Worm (Caenorhabditis elegans): Measurements from ENCODE around the gene F54F2.9.
A peak's percentile ranks its signal among the peaks of the same experiment; 100 is the strongest.

The F54F2.9 gene

DNA sequence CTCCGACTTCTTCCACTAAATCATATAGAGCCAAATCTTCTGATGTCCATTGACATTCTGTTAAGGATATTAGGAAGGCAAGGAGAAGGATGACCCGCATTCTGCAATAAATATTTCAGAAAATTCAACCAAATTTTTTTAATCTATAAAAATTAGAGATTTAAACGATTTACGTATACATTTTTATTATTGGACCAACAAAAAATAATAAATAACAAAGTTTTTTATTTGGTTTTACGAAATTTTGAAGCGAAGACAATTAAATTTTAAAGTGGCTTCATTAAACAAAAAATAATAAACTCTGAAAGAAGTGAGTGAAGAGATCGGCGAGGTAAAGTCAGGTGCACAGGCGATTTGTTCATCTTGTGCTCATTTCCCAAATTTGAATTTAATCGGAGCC is at the start of gene F54F2.9:
Gene F54F2.9, minus strand, starts transcription at position 101 of the 400 bp plus-strand sequence.
- TF ChIP-seq tab-1 (GFP tag; IDR thresholded peaks at IDR 0.05) (no peak), T22C8.4 (GFP tag; IDR thresholded peaks at IDR 0.05) (no peak), klf-2 (GFP tag; conservative IDR thresholded peaks at IDR 0.05) (no peak), flt-1 (GFP tag; IDR thresholded peaks at IDR 0.05) (no peak), med-1 (GFP tag; optimal IDR thresholded peaks at IDR 0.05; ENCODE audit: insufficient read depth) (no peak), cog-1 (tag; optimal IDR thresholded peaks at IDR 0.05) (no peak), ref-1 (GFP tag; conservative IDR thresholded peaks at IDR 0.05) (no peak), ztf-29 (GFP tag; IDR thresholded peaks at IDR 0.05) (no peak), ztf-23 (GFP tag; IDR thresholded peaks at IDR 0.05) (no peak)

DNA sequence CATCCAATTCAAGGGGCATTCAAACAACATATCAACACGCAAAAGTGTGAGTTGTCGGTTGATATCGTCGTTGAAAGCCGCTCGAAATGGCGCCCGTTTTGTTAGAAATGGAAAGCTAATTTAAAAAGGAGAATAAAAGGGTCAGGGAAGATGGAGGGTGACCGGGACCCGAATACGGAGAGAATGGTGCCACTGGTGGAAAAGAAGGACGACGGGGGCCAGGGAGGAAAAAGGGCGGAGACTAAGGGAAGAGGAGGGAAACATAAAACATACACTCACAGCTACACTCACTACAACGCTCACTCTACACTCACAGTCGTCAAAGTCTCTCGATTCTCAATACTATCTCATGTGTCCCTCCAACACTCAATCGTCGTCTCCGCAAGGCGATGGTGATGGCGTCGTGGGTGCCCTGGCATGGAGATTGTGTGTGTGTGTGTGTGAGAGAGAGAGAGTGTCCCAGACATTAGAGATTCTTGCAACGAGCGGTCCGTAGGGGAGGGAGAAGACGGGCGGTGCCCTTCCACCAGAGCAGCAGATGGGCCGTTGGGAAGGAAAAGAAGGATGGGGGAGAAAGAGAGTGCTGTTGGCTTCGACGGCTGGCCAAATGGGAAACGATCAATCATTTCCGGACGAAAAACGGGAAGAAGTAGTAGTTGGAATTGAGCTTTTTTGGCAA is 47.1 kb upstream of the F54F2.9 start:
- TF ChIP-seq med-1 (GFP tag; optimal IDR thresholded peaks at IDR 0.05; ENCODE audit: insufficient read depth) (no peak), ztf-23 (GFP tag; IDR thresholded peaks at IDR 0.05) (peak; percentile 56; the same call in 1 of the 2 replicates), klf-2 (GFP tag; conservative IDR thresholded peaks at IDR 0.05) (no peak), T22C8.4 (GFP tag; IDR thresholded peaks at IDR 0.05) (no peak), ref-1 (GFP tag; conservative IDR thresholded peaks at IDR 0.05) (no peak), tab-1 (GFP tag; IDR thresholded peaks at IDR 0.05) (0 out of 2 replicates have a peak, but pooled peaks have one; percentile 61), cog-1 (tag; optimal IDR thresholded peaks at IDR 0.05) (peak; percentile 85), ztf-29 (GFP tag; IDR thresholded peaks at IDR 0.05) (no peak), flt-1 (GFP tag; IDR thresholded peaks at IDR 0.05) (peak; percentile 65; the same call in 1 of the 2 replicates)

DNA sequence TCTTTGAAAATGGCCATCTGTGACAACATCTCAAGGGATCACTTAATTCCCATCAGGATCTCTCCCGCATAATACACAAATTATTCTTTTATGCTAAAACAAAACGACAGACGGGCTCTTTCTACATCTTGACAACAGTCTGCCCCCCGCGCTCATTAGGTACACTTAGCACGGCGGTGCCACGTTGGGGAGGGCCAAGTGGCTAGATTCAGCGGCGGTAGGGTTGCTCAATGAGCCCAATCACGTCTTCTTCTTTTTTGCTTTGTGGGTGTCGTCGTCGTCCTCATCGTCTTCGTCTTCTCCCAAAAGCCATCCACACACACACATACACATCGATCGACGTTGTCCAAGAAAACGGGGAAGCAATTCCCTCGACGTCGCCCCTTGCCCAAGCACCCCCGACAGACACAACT is 46.0 kb upstream of the F54F2.9 start:
- TF ChIP-seq med-1 (GFP tag; optimal IDR thresholded peaks at IDR 0.05; ENCODE audit: insufficient read depth) (no peak), flt-1 (GFP tag; IDR thresholded peaks at IDR 0.05) (0 out of 2 replicates have a peak, but pooled peaks have one; percentile 41), ztf-29 (GFP tag; IDR thresholded peaks at IDR 0.05) (no peak), cog-1 (tag; optimal IDR thresholded peaks at IDR 0.05) (peak; percentile 1), T22C8.4 (GFP tag; IDR thresholded peaks at IDR 0.05) (peak; percentile 58; the same call in 1 of the 2 replicates)

DNA sequence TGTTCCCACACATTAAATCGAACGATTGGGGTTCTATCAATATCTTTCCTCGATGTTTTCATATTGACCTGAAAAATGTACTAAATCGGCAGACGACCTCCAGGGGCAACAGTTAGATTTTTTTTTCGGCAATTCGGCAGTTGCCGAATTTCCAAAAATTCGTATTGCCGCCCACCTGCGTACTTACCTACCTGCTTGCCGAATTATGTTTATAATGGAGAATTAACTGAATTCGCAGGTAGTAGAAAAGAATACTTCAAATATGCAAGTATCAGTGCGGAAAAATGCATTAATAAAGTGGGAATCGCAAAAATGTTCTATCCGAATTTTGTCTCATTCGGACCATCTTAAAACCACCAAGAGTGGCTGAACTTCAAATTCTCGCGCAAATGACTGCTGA is 42.6 kb upstream of the F54F2.9 start:
- no peak for TF ChIP-seq cog-1 (tag; optimal IDR thresholded peaks at IDR 0.05)
- TF ChIP-seq tab-1 (GFP tag; IDR thresholded peaks at IDR 0.05): no peak
- no peak for TF ChIP-seq med-1 (GFP tag; optimal IDR thresholded peaks at IDR 0.05; ENCODE audit: insufficient read depth)
- no peak for TF ChIP-seq flt-1 (GFP tag; IDR thresholded peaks at IDR 0.05)
- no peak for TF ChIP-seq ref-1 (GFP tag; conservative IDR thresholded peaks at IDR 0.05)
- TF ChIP-seq ztf-29 (GFP tag; IDR thresholded peaks at IDR 0.05): no peak
- TF ChIP-seq klf-2 (GFP tag; conservative IDR thresholded peaks at IDR 0.05): no peak
- TF ChIP-seq ztf-23 (GFP tag; IDR thresholded peaks at IDR 0.05): no peak
- TF ChIP-seq T22C8.4 (GFP tag; IDR thresholded peaks at IDR 0.05): no peak

DNA sequence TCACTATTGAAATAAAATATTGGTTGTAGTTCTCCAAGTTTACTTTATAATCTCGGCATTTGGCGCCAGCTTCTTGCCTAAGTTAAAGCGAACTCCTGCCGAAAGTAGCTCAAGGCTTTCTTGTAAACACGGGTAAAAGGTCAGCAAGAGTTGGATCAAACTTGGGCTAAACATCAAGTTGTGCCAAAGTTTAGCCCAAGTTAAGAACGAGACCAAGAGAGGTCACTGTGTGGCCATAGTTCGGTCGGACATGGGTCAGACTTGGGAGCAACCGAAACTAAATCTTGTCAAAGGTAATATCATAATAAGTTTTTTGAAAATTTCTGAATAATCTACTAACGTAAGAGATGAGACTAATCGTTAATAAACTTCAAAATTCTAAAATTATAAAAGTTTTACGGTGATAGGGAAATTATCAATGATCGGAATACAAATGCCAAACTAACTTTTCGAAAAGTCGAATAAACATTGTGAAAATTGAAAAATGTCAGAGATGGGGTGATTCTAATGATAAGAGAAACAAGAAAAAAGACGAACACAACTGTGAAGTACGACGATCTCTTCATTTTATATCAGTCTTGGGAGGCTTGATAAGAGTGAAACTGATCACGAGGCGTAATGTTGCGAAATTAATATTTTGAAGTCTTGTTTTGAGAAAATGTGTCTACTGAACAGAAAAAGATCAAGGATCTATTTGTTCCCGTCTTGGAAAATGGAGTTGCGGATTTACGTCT is 41.1 kb upstream of the F54F2.9 start:
- TF ChIP-seq flt-1 (GFP tag; IDR thresholded peaks at IDR 0.05): no peak
- no peak for TF ChIP-seq T22C8.4 (GFP tag; IDR thresholded peaks at IDR 0.05)
- no peak for TF ChIP-seq cog-1 (tag; optimal IDR thresholded peaks at IDR 0.05)
- TF ChIP-seq ztf-23 (GFP tag; IDR thresholded peaks at IDR 0.05): no peak
- no peak for TF ChIP-seq ref-1 (GFP tag; conservative IDR thresholded peaks at IDR 0.05)
- no peak for TF ChIP-seq klf-2 (GFP tag; conservative IDR thresholded peaks at IDR 0.05)
- no peak for TF ChIP-seq tab-1 (GFP tag; IDR thresholded peaks at IDR 0.05)
- no peak for TF ChIP-seq ztf-29 (GFP tag; IDR thresholded peaks at IDR 0.05)
- no peak for TF ChIP-seq med-1 (GFP tag; optimal IDR thresholded peaks at IDR 0.05; ENCODE audit: insufficient read depth)

DNA sequence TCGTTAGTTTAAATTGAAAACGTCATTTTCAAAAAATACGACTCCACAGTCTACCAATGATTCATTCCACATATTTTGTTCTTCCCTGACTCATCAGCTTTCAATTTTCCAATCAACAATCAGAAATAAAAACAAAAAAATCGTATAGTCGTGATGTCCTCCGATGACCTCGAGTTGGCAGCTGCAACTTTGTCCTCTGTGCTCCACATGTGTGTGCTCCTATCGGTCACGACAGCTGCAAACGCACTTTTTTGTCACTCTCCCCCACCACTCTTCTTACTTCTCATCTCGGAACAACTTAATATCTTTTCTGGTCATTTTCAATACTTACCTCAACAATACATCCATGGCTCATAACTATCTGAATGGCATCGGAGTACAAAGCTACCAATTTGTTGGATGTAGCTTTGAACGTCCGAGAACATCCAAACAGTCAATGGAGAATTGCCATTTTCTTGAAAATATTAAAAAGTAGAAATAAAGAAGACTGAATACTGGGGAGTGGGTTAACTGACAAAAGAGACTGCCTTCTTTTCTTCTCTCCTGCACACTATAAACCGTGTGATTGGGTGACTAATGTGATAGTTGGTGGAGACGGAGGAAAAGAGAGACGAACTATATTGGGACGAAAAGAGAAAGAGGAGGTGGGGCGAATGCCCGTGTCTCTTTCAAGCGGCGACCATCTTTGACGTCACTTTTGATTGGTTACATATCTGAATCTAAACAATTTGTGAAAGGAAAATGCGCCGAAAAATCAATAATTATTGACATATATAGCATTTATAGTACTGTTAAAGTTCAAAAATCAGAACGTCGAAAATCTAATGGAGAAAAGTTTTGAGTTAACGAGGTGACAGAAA is 40.2 kb upstream of the F54F2.9 start:
- no peak for TF ChIP-seq med-1 (GFP tag; optimal IDR thresholded peaks at IDR 0.05; ENCODE audit: insufficient read depth)
- no peak for TF ChIP-seq ztf-23 (GFP tag; IDR thresholded peaks at IDR 0.05)
- TF ChIP-seq ref-1 (GFP tag; conservative IDR thresholded peaks at IDR 0.05): no peak
- no peak for TF ChIP-seq klf-2 (GFP tag; conservative IDR thresholded peaks at IDR 0.05)
- no peak for TF ChIP-seq flt-1 (GFP tag; IDR thresholded peaks at IDR 0.05)
- TF ChIP-seq ztf-29 (GFP tag; IDR thresholded peaks at IDR 0.05): no peak
- no peak for TF ChIP-seq cog-1 (tag; optimal IDR thresholded peaks at IDR 0.05)
- no peak for TF ChIP-seq T22C8.4 (GFP tag; IDR thresholded peaks at IDR 0.05)
- TF ChIP-seq tab-1 (GFP tag; IDR thresholded peaks at IDR 0.05): no peak

DNA sequence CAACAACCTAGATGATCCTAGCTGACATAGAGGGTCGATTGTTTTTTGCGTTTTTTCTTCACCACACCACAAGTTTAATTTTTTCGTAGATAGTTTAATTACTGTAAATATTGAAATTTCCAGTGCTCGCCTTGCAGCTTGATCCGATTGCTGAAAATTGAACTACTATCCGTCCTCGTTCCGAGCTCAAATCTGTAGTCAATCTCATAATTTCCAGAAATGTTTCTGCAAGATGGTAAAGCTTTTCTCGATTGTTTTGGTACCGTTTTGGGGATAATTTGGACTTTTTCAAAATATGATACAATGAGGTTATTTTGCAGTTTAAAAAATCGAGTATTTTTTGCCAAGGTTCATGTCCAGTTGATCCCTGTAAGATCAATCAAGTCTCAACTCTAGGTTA is 39.0 kb upstream of the F54F2.9 start:
- TF ChIP-seq tab-1 (GFP tag; IDR thresholded peaks at IDR 0.05) (no peak), cog-1 (tag; optimal IDR thresholded peaks at IDR 0.05) (no peak), med-1 (GFP tag; optimal IDR thresholded peaks at IDR 0.05; ENCODE audit: insufficient read depth) (no peak), ref-1 (GFP tag; conservative IDR thresholded peaks at IDR 0.05) (no peak), flt-1 (GFP tag; IDR thresholded peaks at IDR 0.05) (no peak), ztf-29 (GFP tag; IDR thresholded peaks at IDR 0.05) (no peak), klf-2 (GFP tag; conservative IDR thresholded peaks at IDR 0.05) (no peak), ztf-23 (GFP tag; IDR thresholded peaks at IDR 0.05) (no peak)

DNA sequence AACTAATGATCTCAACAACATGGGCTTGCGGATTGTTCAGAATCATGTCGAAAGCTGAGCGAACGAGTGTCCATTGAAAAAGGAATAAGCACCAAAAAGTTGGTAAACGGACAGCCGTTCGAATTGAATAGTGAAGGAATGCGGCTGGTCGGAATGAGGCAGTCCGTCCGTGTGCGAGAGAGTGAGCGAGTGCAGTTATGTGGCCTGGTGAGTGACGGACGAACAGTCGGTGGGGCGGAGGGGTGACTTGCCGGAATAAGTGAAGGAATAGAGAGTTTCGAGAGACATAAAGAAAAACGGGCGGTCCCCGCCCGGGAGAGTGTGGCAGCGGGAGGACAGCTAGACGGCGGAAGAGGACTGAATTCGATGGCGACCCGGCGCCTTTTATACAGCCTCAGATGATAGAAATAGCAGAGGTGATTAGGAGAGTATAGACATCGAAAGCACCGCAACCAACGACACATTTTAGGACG is 38.3 kb upstream of the F54F2.9 start:
- TF ChIP-seq med-1 (GFP tag; optimal IDR thresholded peaks at IDR 0.05; ENCODE audit: insufficient read depth) (no peak), klf-2 (GFP tag; conservative IDR thresholded peaks at IDR 0.05) (no peak), T22C8.4 (GFP tag; IDR thresholded peaks at IDR 0.05) (no peak), flt-1 (GFP tag; IDR thresholded peaks at IDR 0.05) (0 out of 2 replicates have a peak, but pooled peaks have one; percentile 54), ztf-29 (GFP tag; IDR thresholded peaks at IDR 0.05) (no peak), cog-1 (tag; optimal IDR thresholded peaks at IDR 0.05) (peak; percentile 11), tab-1 (GFP tag; IDR thresholded peaks at IDR 0.05) (peak; percentile 51; the same call in 1 of the 2 replicates), ztf-23 (GFP tag; IDR thresholded peaks at IDR 0.05) (peak; percentile 57; the same call in 1 of the 2 replicates), ref-1 (GFP tag; conservative IDR thresholded peaks at IDR 0.05) (no peak)
